Fruit fly (Drosophila melanogaster): ENCODE data around the gene Cht5.

dm6 chr3R:13780769-13781168, 13.4 kb downstream of the Cht5 start, which contains the start of gene CG9286:
- TF ChIP-seq CG8478 (optimal IDR thresholded peaks at IDR 0.05) (no peak), usp (GFP tag; optimal IDR thresholded peaks at IDR 0.05) (no peak)

Measured in whole organism.